Fruit fly (Drosophila melanogaster) whole organism, embryonic: ENCODE measurements around the gene CG43998.
A peak's percentile ranks its signal among the peaks of the same experiment; 100 is the strongest.

Experiments used
- B-H2 ChIP-seq: fragments of 200-800 bp; sonication (Bioruptor generic); optimal IDR thresholded peaks from 2 replicates; lab custom pipeline; 2018; ENCODE audit warnings: missing biosample characterization, mild to moderate bottlenecking, missing genetic modification characterization
- CG10267 ChIP-seq: fragments of 200-800 bp; sonication (Bioruptor generic); optimal IDR thresholded peaks from 2 replicates; lab custom pipeline; 2018; ENCODE audit warnings: missing biosample characterization, mild to moderate bottlenecking, missing genetic modification characterization, moderate library complexity
- CG15073 ChIP-seq: fragments of 200-800 bp; sonication (Bioruptor generic); optimal IDR thresholded peaks from 2 replicates; lab custom pipeline; 2016; ENCODE audit warnings: missing biosample characterization, missing genetic modification characterization
- CG1647 ChIP-seq: fragments of 200-800 bp; sonication (Bioruptor generic); optimal IDR thresholded peaks from 3 replicates; lab custom pipeline; 2016; ENCODE audit warnings: missing biosample characterization, missing genetic modification characterization
- CG17359 ChIP-seq: fragments of 200-800 bp; sonication (Bioruptor generic); optimal IDR thresholded peaks from 3 replicates; lab custom pipeline; 2018; ENCODE audit warnings: missing biosample characterization, mild to moderate bottlenecking, missing genetic modification characterization, moderate library complexity
- CG17361 ChIP-seq: fragments of 200-800 bp; sonication (Bioruptor generic); IDR thresholded peaks from 3 replicates; pipeline ENCODE4 v1.3.6; 2022; ENCODE audit warnings: missing biosample characterization, missing genetic modification characterization
- CG17802 ChIP-seq: fragments of 200-800 bp; sonication (Bioruptor generic); optimal IDR thresholded peaks from 2 replicates; lab custom pipeline; 2018; ENCODE audit warnings: missing biosample characterization, mild to moderate bottlenecking, missing genetic modification characterization, moderate library complexity
- CG2116 ChIP-seq: fragments of 200-800 bp; sonication (Bioruptor generic); optimal IDR thresholded peaks from 3 replicates; lab custom pipeline; 2018; ENCODE audit warnings: missing biosample characterization, mild to moderate bottlenecking, missing genetic modification characterization
- CG2120 ChIP-seq: fragments of 200-800 bp; sonication (Bioruptor generic); optimal IDR thresholded peaks from 3 replicates; lab custom pipeline; 2016; ENCODE audit warnings: missing biosample characterization, missing genetic modification characterization
- CG30403 ChIP-seq: fragments of 200-800 bp; sonication (Bioruptor generic); optimal IDR thresholded peaks from 3 replicates; lab custom pipeline; 2016; ENCODE audit warnings: missing biosample characterization, missing genetic modification characterization
- CG31365 ChIP-seq: fragments of 200-800 bp; sonication (Bioruptor generic); optimal IDR thresholded peaks from 2 replicates; lab custom pipeline; 2018; ENCODE audit warnings: missing biosample characterization, mild to moderate bottlenecking, missing genetic modification characterization
- CG32772 ChIP-seq: fragments of 200-800 bp; sonication (Bioruptor generic); IDR thresholded peaks from 2 replicates; pipeline ENCODE4 v1.3.6; 2022; ENCODE audit warnings: missing biosample characterization, missing genetic modification characterization
- CG3995 ChIP-seq: fragments of 200-800 bp; sonication (Bioruptor generic); optimal IDR thresholded peaks from 3 replicates; lab custom pipeline; 2016; ENCODE audit warnings: missing biosample characterization, missing genetic modification characterization
- CG4282 ChIP-seq: fragments of 200-800 bp; sonication (Bioruptor generic); optimal IDR thresholded peaks from 2 replicates; lab custom pipeline; 2016; ENCODE audit warnings: missing biosample characterization, missing genetic modification characterization
- CG4820 ChIP-seq: fragments of 200-800 bp; sonication (Bioruptor generic); optimal IDR thresholded peaks from 3 replicates; lab custom pipeline; 2016; ENCODE audit warnings: missing biosample characterization, missing genetic modification characterization
- CG6654 ChIP-seq: fragments of 200-800 bp; sonication (Bioruptor generic); optimal IDR thresholded peaks from 2 replicates; lab custom pipeline; 2017; ENCODE audit warnings: missing biosample characterization, mild to moderate bottlenecking, missing genetic modification characterization
- CG6854 ChIP-seq: fragments of 200-800 bp; sonication (Bioruptor generic); optimal IDR thresholded peaks from 3 replicates; lab custom pipeline; 2017; ENCODE audit warnings: missing biosample characterization, mild to moderate bottlenecking, missing genetic modification characterization
- CG8388 ChIP-seq: fragments of 200-800 bp; sonication (Bioruptor generic); optimal IDR thresholded peaks from 2 replicates; lab custom pipeline; 2019; ENCODE audit warnings: missing biosample characterization, mild to moderate bottlenecking, missing genetic modification characterization, moderate library complexity
- Camta ChIP-seq: fragments of 200-800 bp; sonication (Bioruptor generic); optimal IDR thresholded peaks from 2 replicates; lab custom pipeline; 2016; ENCODE audit warnings: missing biosample characterization, missing genetic modification characterization
- E2f1 ChIP-seq: fragments of 200-800 bp; sonication (Bioruptor generic); IDR thresholded peaks from 2 replicates; pipeline ENCODE4 v1.3.6; 2022; ENCODE audit warnings: missing biosample characterization, missing genetic modification characterization
- ERR ChIP-seq: fragments of 200-800 bp; sonication (Bioruptor generic); optimal IDR thresholded peaks from 2 replicates; lab custom pipeline; 2016; ENCODE audit warnings: missing biosample characterization, missing genetic modification characterization
- H15 ChIP-seq: fragments of 200-800 bp; sonication (Bioruptor generic); IDR thresholded peaks from 3 replicates; pipeline ENCODE4 v1.3.6; 2022; ENCODE audit warnings: missing biosample characterization, missing genetic modification characterization
- NFAT ChIP-seq: fragments of 200-800 bp; sonication (Bioruptor generic); IDR thresholded peaks from 2 replicates; pipeline ENCODE4 v1.3.6; 2022; ENCODE audit warnings: missing biosample characterization, missing genetic modification characterization
- Nf-YB ChIP-seq: fragments of 200-800 bp; sonication (Bioruptor generic); optimal IDR thresholded peaks from 3 replicates; lab custom pipeline; 2019; ENCODE audit warnings: missing biosample characterization, mild to moderate bottlenecking, missing genetic modification characterization, moderate library complexity
- Oaz ChIP-seq: fragments of 200-800 bp; sonication (Bioruptor generic); IDR thresholded peaks from 2 replicates; pipeline ENCODE4 v1.3.6; 2022; ENCODE audit warnings: missing biosample characterization, missing genetic modification characterization
- Ravus ChIP-seq: fragments of 200-800 bp; sonication (Bioruptor generic); IDR thresholded peaks from 2 replicates; pipeline ENCODE4 v1.3.6; 2022; ENCODE audit warnings: missing biosample characterization, missing genetic modification characterization
- Rx ChIP-seq: fragments of 200-800 bp; sonication (Bioruptor generic); IDR thresholded peaks from 2 replicates; pipeline ENCODE4 v1.3.6; 2022; ENCODE audit warnings: missing biosample characterization, missing genetic modification characterization
- Scr ChIP-seq: fragments of 200-800 bp; sonication (Bioruptor generic); IDR thresholded peaks from 2 replicates; pipeline ENCODE4 v1.3.6; 2022; ENCODE audit warnings: missing biosample characterization, missing genetic modification characterization; ENCODE audit not compliant: partially characterized antibody
- Six4 ChIP-seq: fragments of 200-800 bp; sonication (Bioruptor generic); optimal IDR thresholded peaks from 2 replicates; lab custom pipeline; 2016; ENCODE audit warnings: missing biosample characterization, missing genetic modification characterization
- Trl ChIP-seq, 3 experiments: fragments of >200 bp in 2 of 3; fragments of 200-800 bp in 1 of 3; sonication (Bioruptor generic) in 1 of 3; optimal IDR thresholded peaks; 2 replicates in 1 of 3; 3 replicates in 2 of 3; lab custom pipeline; 2016 to 2017; ENCODE audit warnings: missing biosample characterization in 1 of 3, missing genetic modification characterization in 1 of 3
- ato ChIP-seq: fragments of 200-800 bp; sonication (Bioruptor generic); IDR thresholded peaks from 2 replicates; pipeline ENCODE4 v1.3.6; 2022; ENCODE audit warnings: missing biosample characterization, missing genetic modification characterization; ENCODE audit not compliant: partially characterized antibody
- bowl ChIP-seq: fragments of 200-800 bp; sonication (Bioruptor generic); IDR thresholded peaks from 2 replicates; pipeline ENCODE4 v1.3.6; 2022; ENCODE audit warnings: missing biosample characterization, missing genetic modification characterization
- br ChIP-seq: fragments of >200 bp; optimal IDR thresholded peaks from 2 replicates; lab custom pipeline; 2017
- bsh ChIP-seq, 2 experiments: fragments of 200-800 bp; sonication (Bioruptor generic); optimal IDR thresholded peaks; 2 replicates each; lab custom pipeline; 2017 to 2018; ENCODE audit warnings: mild to moderate bottlenecking in 2 of 2, missing biosample characterization in 2 of 2, missing genetic modification characterization in 2 of 2, moderate library complexity in 1 of 2
- crp ChIP-seq, 2 experiments: fragments of 200-800 bp; sonication (Bioruptor generic); optimal IDR thresholded peaks; 2 replicates in 1 of 2; 3 replicates in 1 of 2; lab custom pipeline; 2017; ENCODE audit warnings: missing biosample characterization in 2 of 2, missing genetic modification characterization in 2 of 2, mild to moderate bottlenecking in 1 of 2, moderate library complexity in 1 of 2
- grn ChIP-seq: fragments of 200-800 bp; sonication (Bioruptor generic); optimal IDR thresholded peaks from 3 replicates; lab custom pipeline; 2017; ENCODE audit warnings: missing biosample characterization, missing genetic modification characterization
- hbn ChIP-seq: fragments of 200-800 bp; sonication (Bioruptor generic); IDR thresholded peaks from 2 replicates; pipeline ENCODE4 v1.3.6; 2022; ENCODE audit warnings: missing biosample characterization, missing genetic modification characterization; ENCODE audit not compliant: partially characterized antibody
- ind ChIP-seq: fragments of 200-800 bp; sonication (Bioruptor generic); optimal IDR thresholded peaks from 3 replicates; lab custom pipeline; 2016; ENCODE audit warnings: missing biosample characterization, missing genetic modification characterization
- jigr1 ChIP-seq: fragments of 200-800 bp; sonication (Bioruptor generic); IDR thresholded peaks from 3 replicates; pipeline ENCODE4 v1.3.6; 2022; ENCODE audit warnings: missing biosample characterization, missing genetic modification characterization
- jing ChIP-seq: fragments of 200-800 bp; sonication (Bioruptor generic); optimal IDR thresholded peaks from 2 replicates; lab custom pipeline; 2018; ENCODE audit warnings: missing biosample characterization, mild to moderate bottlenecking, missing genetic modification characterization
- klu ChIP-seq: fragments of 200-800 bp; sonication (Bioruptor generic); IDR thresholded peaks from 2 replicates; pipeline ENCODE4 v1.3.6; 2022; ENCODE audit warnings: missing biosample characterization, missing genetic modification characterization
- mirr ChIP-seq: fragments of 200-800 bp; sonication (Bioruptor generic); optimal IDR thresholded peaks from 3 replicates; lab custom pipeline; 2018; ENCODE audit warnings: missing biosample characterization, mild to moderate bottlenecking, missing genetic modification characterization
- nau ChIP-seq: fragments of 200-800 bp; sonication (Bioruptor generic); optimal IDR thresholded peaks from 3 replicates; lab custom pipeline; 2017; ENCODE audit warnings: missing biosample characterization, mild to moderate bottlenecking, missing genetic modification characterization, missing genetic modification reagents
- phol ChIP-seq: fragments of 200-800 bp; sonication (Bioruptor generic); optimal IDR thresholded peaks from 3 replicates; lab custom pipeline; 2018; ENCODE audit warnings: missing biosample characterization, mild to moderate bottlenecking, missing genetic modification characterization, moderate library complexity
- pros ChIP-seq: fragments of 200-800 bp; sonication (Bioruptor generic); optimal IDR thresholded peaks from 3 replicates; lab custom pipeline; 2019; ENCODE audit warnings: missing biosample characterization, mild to moderate bottlenecking, missing genetic modification characterization, moderate library complexity
- sima ChIP-seq: fragments of 200-800 bp; sonication (Bioruptor generic); optimal IDR thresholded peaks from 2 replicates; lab custom pipeline; 2016; ENCODE audit warnings: missing biosample characterization, missing genetic modification characterization
- sisA ChIP-seq: fragments of 200-800 bp; sonication (Bioruptor generic); IDR thresholded peaks from 2 replicates; pipeline ENCODE4 v1.3.6; 2022; ENCODE audit warnings: missing biosample characterization, missing genetic modification characterization
- stc ChIP-seq: fragments of 200-800 bp; sonication (Bioruptor generic); IDR thresholded peaks from 2 replicates; pipeline ENCODE4 v1.3.6; 2022; ENCODE audit warnings: missing biosample characterization, missing genetic modification characterization
- ttk ChIP-seq: fragments of 200-800 bp; sonication (Bioruptor generic); IDR thresholded peaks from 2 replicates; pipeline ENCODE4 v2.1.2; 2022; ENCODE audit warnings: missing biosample characterization, missing genetic modification characterization
- twi ChIP-seq: fragments of 200-800 bp; optimal IDR thresholded peaks from 2 replicates; lab custom pipeline; 2019; ENCODE audit warnings: missing biosample characterization, mild to moderate bottlenecking, missing genetic modification characterization, moderate library complexity
- usp ChIP-seq: fragments of >200 bp; optimal IDR thresholded peaks from 2 replicates; lab custom pipeline; 2017; ENCODE audit warnings: missing biosample characterization, missing genetic modification characterization
- wor ChIP-seq: fragments of 200-800 bp; sonication (Bioruptor generic); IDR thresholded peaks from 2 replicates; pipeline ENCODE4 v1.3.6; 2022; ENCODE audit warnings: missing biosample characterization, missing genetic modification characterization

CG43998 gene

DNA sequence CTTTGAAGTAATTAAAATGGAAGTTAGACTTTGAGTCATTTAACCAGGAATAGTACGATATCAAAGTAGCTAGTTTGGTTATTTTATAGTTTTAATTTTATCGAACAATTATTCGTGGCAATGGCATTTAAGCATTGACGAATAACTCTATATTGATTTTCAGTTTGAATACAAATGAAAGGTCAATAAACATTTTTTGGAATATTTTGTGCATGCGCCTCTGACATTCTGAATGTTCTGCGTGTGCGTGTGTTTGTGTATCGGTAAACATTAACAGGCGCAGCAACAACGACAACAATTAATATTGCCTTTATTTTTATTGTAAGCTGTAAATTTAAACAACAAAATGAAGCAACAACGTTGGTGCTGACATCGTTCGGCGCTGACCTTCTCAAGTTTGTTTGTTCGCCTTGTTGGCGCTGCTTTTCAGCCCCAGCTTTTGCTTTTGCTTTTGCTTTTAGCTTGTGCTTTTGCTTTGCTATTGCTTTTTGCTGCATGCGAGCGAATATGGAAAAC lies 19.4 kb downstream of the CG43998 start (continued):
- no peak for TF ChIP-seq wor (GFP tag; lab: Robert Waterston, UW)
- TF ChIP-seq nau (GFP tag; lab: Kevin White, UChicago): peak; percentile 80
- no peak; the same call in 1 of the 2 replicates for TF ChIP-seq stc
- no peak for TF ChIP-seq klu (GFP tag; lab: Robert Waterston, UW)
- no peak for TF ChIP-seq Ravus (GFP tag; lab: Robert Waterston, UW)
- TF ChIP-seq ind (GFP tag; lab: Kevin White, UChicago): no peak
- TF ChIP-seq Trl (optimal IDR thresholded peaks at IDR 0.05; lab: Kevin White, UChicago): no peak
- TF ChIP-seq Trl (GFP tag; optimal IDR thresholded peaks at IDR 0.05; lab: Kevin White, UChicago): no peak
- no peak for TF ChIP-seq B-H2 (GFP tag; lab: Kevin White, UChicago)
- TF ChIP-seq ERR (GFP tag; lab: Kevin White, UChicago): no peak
- no peak for TF ChIP-seq grn (GFP tag; lab: Kevin White, UChicago)
- TF ChIP-seq CG10267: no peak
- 0 out of 3 replicates have a peak, but pooled peaks have one; percentile 12 for TF ChIP-seq CG17361 (GFP tag; lab: Robert Waterston, UW)
- no peak for TF ChIP-seq Oaz (GFP tag; lab: Robert Waterston, UW)
- TF ChIP-seq Scr (GFP tag; lab: Robert Waterston, UW): no peak
- TF ChIP-seq bsh (GFP tag; optimal IDR thresholded peaks at IDR 0.05; lab: Kevin White, UChicago): peak in 1 of 2 experiments; percentile 42
- no peak for TF ChIP-seq CG32772 (GFP tag; lab: Robert Waterston, UW)
- no peak for TF ChIP-seq H15
- TF ChIP-seq sisA (GFP tag; lab: Robert Waterston, UW): no peak
- TF ChIP-seq Nf-YB (GFP tag; lab: Kevin White, UChicago): no peak
- peak; percentile 36 for TF ChIP-seq CG17359 (tag; lab: Kevin White, UChicago)
- TF ChIP-seq jing (GFP tag; lab: Kevin White, UChicago): no peak
- TF ChIP-seq Camta (GFP tag; lab: Kevin White, UChicago): no peak
- no peak for TF ChIP-seq CG3995 (GFP tag; lab: Kevin White, UChicago)
- no peak for TF ChIP-seq sima (GFP tag; lab: Kevin White, UChicago)
- TF ChIP-seq usp (GFP tag; lab: Kevin White, UChicago): no peak
- no peak for TF ChIP-seq jigr1 (GFP tag; lab: Robert Waterston, UW)
- no peak for TF ChIP-seq ttk
- TF ChIP-seq CG31365: no peak
- TF ChIP-seq CG4820 (GFP tag; lab: Kevin White, UChicago): peak; percentile 25
- TF ChIP-seq CG2116 (GFP tag; lab: Kevin White, UChicago): peak; percentile 10
- TF ChIP-seq mirr: peak; percentile 67
- no peak for TF ChIP-seq CG8388 (GFP tag; lab: Kevin White, UChicago)
- no peak for TF ChIP-seq CG6854 (GFP tag; lab: Kevin White, UChicago)
- no peak for TF ChIP-seq hbn (GFP tag; lab: Robert Waterston, UW)
- peak; percentile 13 for TF ChIP-seq pros (GFP tag; lab: Kevin White, UChicago)
- no peak for TF ChIP-seq twi (tag; lab: Kevin White, UChicago)
- no peak for TF ChIP-seq CG4282
- TF ChIP-seq CG15073 (GFP tag; lab: Kevin White, UChicago): no peak
- no peak for TF ChIP-seq crp (GFP tag; optimal IDR thresholded peaks at IDR 0.05; lab: Kevin White, UChicago)
- TF ChIP-seq E2f1: no peak
- TF ChIP-seq Six4: no peak
- TF ChIP-seq CG6654 (GFP tag; lab: Kevin White, UChicago): no peak
- TF ChIP-seq Rx (GFP tag; lab: Robert Waterston, UW): no peak
- TF ChIP-seq CG17802 (tag; lab: Kevin White, UChicago): no peak
- no peak for TF ChIP-seq bowl (GFP tag; lab: Robert Waterston, UW)
- TF ChIP-seq ato (GFP tag; lab: Robert Waterston, UW): no peak
- TF ChIP-seq br: no peak
- no peak for TF ChIP-seq NFAT (GFP tag; lab: Robert Waterston, UW)
- no peak for TF ChIP-seq phol (tag; lab: Kevin White, UChicago)
- no peak for TF ChIP-seq CG1647 (GFP tag; lab: Kevin White, UChicago)
- no peak for TF ChIP-seq CG30403
- TF ChIP-seq CG2120: no peak
